Fruit fly (Drosophila melanogaster): ENCODE data around the gene f.

Gene f

dm6 chrX:17226681-17227019 is 6.1 kb upstream of the f start, which contains the start of gene CG10598 (continued):
- TF ChIP-seq Mes4 (GFP tag; optimal IDR thresholded peaks at IDR 0.05) (no peak), CG12299 (tag; optimal IDR thresholded peaks at IDR 0.05) (no peak), lab (GFP tag; optimal IDR thresholded peaks at IDR 0.05) (peak; percentile 2), CG1024 (GFP tag; IDR thresholded peaks at IDR 0.05) (no peak), lilli (GFP tag; optimal IDR thresholded peaks at IDR 0.05) (peak; percentile 9), CG7839 (tag; optimal IDR thresholded peaks at IDR 0.05) (peak; percentile 37), sug (tag; optimal IDR thresholded peaks at IDR 0.05) (no peak), Rfx (GFP tag; IDR thresholded peaks at IDR 0.05) (peak; percentile 50), CG1602 (GFP tag; optimal IDR thresholded peaks at IDR 0.05) (no peak), CG4328 (GFP tag; optimal IDR thresholded peaks at IDR 0.05) (no peak), esg (GFP tag; conservative IDR thresholded peaks at IDR 0.05) (no peak), CG13296 (GFP tag; optimal IDR thresholded peaks at IDR 0.05) (no peak), CG3995 (GFP tag; optimal IDR thresholded peaks at IDR 0.05) (no peak), CG32532 (GFP tag; IDR thresholded peaks at IDR 0.05) (peak; percentile 45; the same call in 1 of the 2 replicates), rib (GFP tag; IDR thresholded peaks at IDR 0.05) (no peak), zen2 (GFP tag; IDR thresholded peaks at IDR 0.05; ENCODE audit: partially characterized antibody) (no peak), pros (GFP tag; optimal IDR thresholded peaks at IDR 0.05) (no peak), Abd-B (GFP tag; optimal IDR thresholded peaks at IDR 0.05) (no peak), dysf (GFP tag; IDR thresholded peaks at IDR 0.05) (peak; percentile 54; the same call in 2 of the 3 replicates), tna (GFP tag; IDR thresholded peaks at IDR 0.05; ENCODE audit: partially characterized antibody) (no peak), CG9817 (tag; optimal IDR thresholded peaks at IDR 0.05) (no peak), CG10543 (GFP tag; optimal IDR thresholded peaks at IDR 0.05) (no peak), amos (GFP tag; IDR thresholded peaks at IDR 0.05; ENCODE audit: partially characterized antibody) (no peak), NfI (GFP tag; optimal IDR thresholded peaks at IDR 0.05) (no peak), so (GFP tag; IDR thresholded peaks at IDR 0.05) (no peak), fu2 (GFP tag; optimal IDR thresholded peaks at IDR 0.05) (no peak), repo (GFP tag; optimal IDR thresholded peaks at IDR 0.05) (no peak), btn (GFP tag; optimal IDR thresholded peaks at IDR 0.05) (no peak), CG13424 (tag; optimal IDR thresholded peaks at IDR 0.05) (no peak), Doc3 (GFP tag; IDR thresholded peaks at IDR 0.05; ENCODE audit: partially characterized antibody) (no peak), CG10979 (tag; optimal IDR thresholded peaks at IDR 0.05) (no peak), Blimp-1 (GFP tag; optimal IDR thresholded peaks at IDR 0.05) (no peak), CG32772 (GFP tag; IDR thresholded peaks at IDR 0.05) (0 out of 2 replicates have a peak, but pooled peaks have one; percentile 15), CG8765 (GFP tag; IDR thresholded peaks at IDR 0.05) (no peak), ind (GFP tag; optimal IDR thresholded peaks at IDR 0.05) (peak; percentile 18), Usf (GFP tag; optimal IDR thresholded peaks at IDR 0.05) (peak; percentile 10), Hr39 (optimal IDR thresholded peaks at IDR 0.05) (no peak), CG12391 (tag; optimal IDR thresholded peaks at IDR 0.05) (no peak), CG32767 (GFP tag; IDR thresholded peaks at IDR 0.05) (no peak), tup (GFP tag; optimal IDR thresholded peaks at IDR 0.05) (no peak), gem (tag; optimal IDR thresholded peaks at IDR 0.05) (peak; percentile 49), CG11695 (GFP tag; IDR thresholded peaks at IDR 0.05) (0 out of 3 replicates have a peak, but pooled peaks have one; percentile 31), Pdp1 (GFP tag; optimal IDR thresholded peaks at IDR 0.05) (peak in 1 of 2 experiments; percentile 1), Dp (GFP tag; optimal IDR thresholded peaks at IDR 0.05) (no peak), CG10366 (GFP tag; IDR thresholded peaks at IDR 0.05) (no peak), Oli (tag; optimal IDR thresholded peaks at IDR 0.05) (peak; percentile 8), row (GFP tag; IDR thresholded peaks at IDR 0.05) (0 out of 3 replicates have a peak, but pooled peaks have one; percentile 32), cwo (GFP tag; optimal IDR thresholded peaks at IDR 0.05) (peak; percentile 1), her (GFP tag; optimal IDR thresholded peaks at IDR 0.05) (no peak), CG18262 (tag; optimal IDR thresholded peaks at IDR 0.05) (no peak), CG3281 (GFP tag; optimal IDR thresholded peaks at IDR 0.05) (peak; percentile 12)

All from whole organism, embryonic.